Fruit fly (Drosophila melanogaster) whole organism, embryonic: ENCODE results near the gene jet.
A peak's percentile ranks its signal among the peaks of the same experiment; 100 is the strongest.

Experiments used
- BEAF-32 ChIP-seq: fragments of 200-800 bp; sonication (Bioruptor generic); optimal IDR thresholded peaks from 3 replicates; lab custom pipeline; 2017; ENCODE audit warnings: missing biosample characterization, missing genetic modification characterization, mild to moderate bottlenecking, moderate library complexity, missing genetic modification reagents
- CG10979 ChIP-seq: fragments of 200-800 bp; sonication (Bioruptor generic); optimal IDR thresholded peaks from 2 replicates; lab custom pipeline; 2018; ENCODE audit warnings: missing biosample characterization, mild to moderate bottlenecking, missing genetic modification characterization, moderate library complexity
- CG12769 ChIP-seq: fragments of 200-800 bp; sonication (Bioruptor generic); optimal IDR thresholded peaks from 2 replicates; lab custom pipeline; 2019; ENCODE audit warnings: missing biosample characterization, mild to moderate bottlenecking, missing genetic modification characterization, moderate library complexity
- CG13424 ChIP-seq: fragments of 200-800 bp; sonication (Bioruptor generic); optimal IDR thresholded peaks from 2 replicates; lab custom pipeline; 2019; ENCODE audit warnings: missing biosample characterization, mild to moderate bottlenecking, missing genetic modification characterization, moderate library complexity
- CG13894 ChIP-seq: fragments of 200-800 bp; sonication (Bioruptor generic); optimal IDR thresholded peaks from 3 replicates; lab custom pipeline; 2018; ENCODE audit warnings: missing biosample characterization, mild to moderate bottlenecking, missing genetic modification characterization, moderate library complexity
- CG18262 ChIP-seq: fragments of 200-800 bp; optimal IDR thresholded peaks from 3 replicates; lab custom pipeline; 2019; ENCODE audit warnings: missing biosample characterization, mild to moderate bottlenecking, missing genetic modification characterization, moderate library complexity
- CG2116 ChIP-seq: fragments of 200-800 bp; sonication (Bioruptor generic); optimal IDR thresholded peaks from 3 replicates; lab custom pipeline; 2018; ENCODE audit warnings: missing biosample characterization, mild to moderate bottlenecking, missing genetic modification characterization
- CG2889 ChIP-seq: fragments of 200-800 bp; sonication (Bioruptor generic); IDR thresholded peaks from 3 replicates; pipeline ENCODE4 v1.3.6; 2022; ENCODE audit warnings: missing biosample characterization, missing genetic modification characterization
- CG3281 ChIP-seq: fragments of 200-800 bp; sonication (Bioruptor generic); optimal IDR thresholded peaks from 3 replicates; lab custom pipeline; 2017; ENCODE audit warnings: missing biosample characterization, mild to moderate bottlenecking, missing genetic modification characterization
- CG4854 ChIP-seq: fragments of 200-800 bp; sonication (Bioruptor generic); optimal IDR thresholded peaks from 2 replicates; lab custom pipeline; 2016; ENCODE audit warnings: missing biosample characterization, missing genetic modification characterization, inconsistent platforms
- CG6175 ChIP-seq: fragments of 200-800 bp; sonication (Bioruptor generic); IDR thresholded peaks from 3 replicates; pipeline ENCODE4 v1.3.6; 2022; ENCODE audit warnings: missing biosample characterization, missing genetic modification characterization
- CG6272 ChIP-seq: fragments of 200-800 bp; sonication (Bioruptor generic); IDR thresholded peaks from 2 replicates; pipeline ENCODE4 v1.3.6; 2022; ENCODE audit warnings: missing biosample characterization, missing genetic modification characterization
- CG7357 ChIP-seq: fragments of 200-800 bp; sonication (Bioruptor generic); IDR thresholded peaks from 3 replicates; pipeline ENCODE4 v1.3.6; 2022; ENCODE audit warnings: missing biosample characterization, missing genetic modification characterization
- CG7987 ChIP-seq: fragments of 200-800 bp; sonication (Bioruptor generic); optimal IDR thresholded peaks from 2 replicates; lab custom pipeline; 2018; ENCODE audit warnings: missing biosample characterization, mild to moderate bottlenecking, missing genetic modification characterization, moderate library complexity
- CG8089 ChIP-seq: fragments of 200-800 bp; sonication (Bioruptor generic); optimal IDR thresholded peaks from 3 replicates; lab custom pipeline; 2016; ENCODE audit warnings: missing biosample characterization, missing genetic modification characterization
- CG9797 ChIP-seq: fragments of 200-800 bp; sonication (Bioruptor generic); optimal IDR thresholded peaks from 3 replicates; lab custom pipeline; 2018; ENCODE audit warnings: missing biosample characterization, mild to moderate bottlenecking, missing genetic modification characterization
- D19B ChIP-seq: fragments of 200-800 bp; sonication (Bioruptor generic); optimal IDR thresholded peaks from 2 replicates; lab custom pipeline; 2017; ENCODE audit warnings: missing biosample characterization, mild to moderate bottlenecking, missing genetic modification characterization
- Drgx ChIP-seq: fragments of 200-800 bp; sonication (Bioruptor generic); IDR thresholded peaks from 2 replicates; pipeline ENCODE4 v1.3.6; 2022; ENCODE audit warnings: missing biosample characterization, missing genetic modification characterization
- Fer1 ChIP-seq: fragments of 200-800 bp; sonication (Bioruptor generic); optimal IDR thresholded peaks from 2 replicates; lab custom pipeline; 2017; ENCODE audit warnings: missing biosample characterization, mild to moderate bottlenecking, missing genetic modification characterization
- GATAe ChIP-seq: fragments of 200-800 bp; sonication (Bioruptor generic); conservative IDR thresholded peaks from 2 replicates; pipeline ENCODE4 v1.3.6; 2022; ENCODE audit warnings: missing biosample characterization, missing genetic modification characterization
- Hand ChIP-seq: fragments of 200-800 bp; sonication (Bioruptor generic); optimal IDR thresholded peaks from 2 replicates; lab custom pipeline; 2017; ENCODE audit warnings: mild to moderate bottlenecking, missing biosample characterization, missing genetic modification reagents, missing genetic modification characterization
- Hey ChIP-seq: fragments of 200-800 bp; sonication (Bioruptor generic); optimal IDR thresholded peaks from 3 replicates; lab custom pipeline; 2018; ENCODE audit warnings: missing biosample characterization, mild to moderate bottlenecking, missing genetic modification characterization
- HmgD ChIP-seq: fragments of 200-800 bp; sonication (Bioruptor generic); optimal IDR thresholded peaks from 3 replicates; lab custom pipeline; 2016; ENCODE audit warnings: missing biosample characterization, missing genetic modification characterization
- Nf-YB ChIP-seq: fragments of 200-800 bp; sonication (Bioruptor generic); optimal IDR thresholded peaks from 3 replicates; lab custom pipeline; 2019; ENCODE audit warnings: missing biosample characterization, mild to moderate bottlenecking, missing genetic modification characterization, moderate library complexity
- Oli ChIP-seq: fragments of 200-800 bp; sonication (Bioruptor generic); optimal IDR thresholded peaks from 2 replicates; lab custom pipeline; 2018; ENCODE audit warnings: missing biosample characterization, mild to moderate bottlenecking, missing genetic modification characterization, moderate library complexity
- Ravus ChIP-seq: fragments of 200-800 bp; sonication (Bioruptor generic); IDR thresholded peaks from 2 replicates; pipeline ENCODE4 v1.3.6; 2022; ENCODE audit warnings: missing biosample characterization, missing genetic modification characterization
- Side ChIP-seq: fragments of 200-800 bp; sonication (Bioruptor generic); optimal IDR thresholded peaks from 2 replicates; lab custom pipeline; 2016; ENCODE audit warnings: missing biosample characterization, missing genetic modification characterization
- bowl ChIP-seq: fragments of 200-800 bp; sonication (Bioruptor generic); IDR thresholded peaks from 2 replicates; pipeline ENCODE4 v1.3.6; 2022; ENCODE audit warnings: missing biosample characterization, missing genetic modification characterization
- corto ChIP-seq: fragments of 200-800 bp; sonication (Bioruptor generic); optimal IDR thresholded peaks from 2 replicates; lab custom pipeline; 2016; ENCODE audit warnings: missing biosample characterization, mild to moderate bottlenecking, missing genetic modification characterization, moderate library complexity
- cwo ChIP-seq: fragments of 200-800 bp; sonication (Bioruptor generic); optimal IDR thresholded peaks from 3 replicates; lab custom pipeline; 2017; ENCODE audit warnings: missing biosample characterization, missing genetic modification characterization, mild to moderate bottlenecking, moderate library complexity, missing genetic modification reagents
- dpn ChIP-seq, 2 experiments: fragments of 200-800 bp; sonication (Bioruptor generic); optimal IDR thresholded peaks; 3 replicates each; lab custom pipeline; 2016; ENCODE audit warnings: missing biosample characterization in 2 of 2, missing genetic modification characterization in 2 of 2
- emc ChIP-seq: fragments of 200-800 bp; sonication (Bioruptor generic); optimal IDR thresholded peaks from 2 replicates; lab custom pipeline; 2016; ENCODE audit warnings: missing biosample characterization, missing genetic modification characterization
- en ChIP-seq: fragments of 200-800 bp; sonication (Bioruptor generic); optimal IDR thresholded peaks from 2 replicates; lab custom pipeline; 2016; ENCODE audit warnings: missing biosample characterization, missing genetic modification characterization
- exex ChIP-seq: fragments of 200-800 bp; sonication (Bioruptor generic); optimal IDR thresholded peaks from 4 replicates; lab custom pipeline; 2018; ENCODE audit warnings: missing biosample characterization, mild to moderate bottlenecking, missing genetic modification characterization, moderate library complexity
- fd96Cb ChIP-seq: fragments of 200-800 bp; sonication (Bioruptor generic); optimal IDR thresholded peaks from 2 replicates; lab custom pipeline; 2018; ENCODE audit warnings: missing biosample characterization, mild to moderate bottlenecking, missing genetic modification characterization, moderate library complexity
- grn ChIP-seq: fragments of 200-800 bp; sonication (Bioruptor generic); optimal IDR thresholded peaks from 3 replicates; lab custom pipeline; 2017; ENCODE audit warnings: missing biosample characterization, missing genetic modification characterization
- gsb-n ChIP-seq: fragments of 200-800 bp; sonication (Bioruptor generic); optimal IDR thresholded peaks from 3 replicates; lab custom pipeline; 2018; ENCODE audit warnings: missing biosample characterization, mild to moderate bottlenecking, missing genetic modification characterization
- klu ChIP-seq: fragments of 200-800 bp; sonication (Bioruptor generic); IDR thresholded peaks from 2 replicates; pipeline ENCODE4 v1.3.6; 2022; ENCODE audit warnings: missing biosample characterization, missing genetic modification characterization
- lbe ChIP-seq: fragments of 200-800 bp; sonication (Bioruptor generic); optimal IDR thresholded peaks from 2 replicates; lab custom pipeline; 2016; ENCODE audit warnings: missing biosample characterization, mild to moderate bottlenecking, missing genetic modification characterization
- mirr ChIP-seq: fragments of 200-800 bp; sonication (Bioruptor generic); optimal IDR thresholded peaks from 3 replicates; lab custom pipeline; 2018; ENCODE audit warnings: missing biosample characterization, mild to moderate bottlenecking, missing genetic modification characterization
- pum ChIP-seq: fragments of 200-800 bp; sonication (Bioruptor generic); optimal IDR thresholded peaks from 2 replicates; lab custom pipeline; 2016; ENCODE audit warnings: missing biosample characterization, missing genetic modification characterization
- salm ChIP-seq: fragments of 200-800 bp; sonication (Bioruptor generic); optimal IDR thresholded peaks from 2 replicates; lab custom pipeline; 2018; ENCODE audit warnings: missing biosample characterization, mild to moderate bottlenecking, missing genetic modification characterization
- scrt ChIP-seq: fragments of 200-800 bp; sonication (Bioruptor generic); optimal IDR thresholded peaks from 2 replicates; lab custom pipeline; 2018; ENCODE audit warnings: missing biosample characterization, mild to moderate bottlenecking, missing genetic modification characterization, moderate library complexity
- sens-2 ChIP-seq: fragments of 200-800 bp; sonication (Bioruptor generic); IDR thresholded peaks from 2 replicates; pipeline ENCODE4 v1.3.6; 2022; ENCODE audit warnings: missing biosample characterization, missing genetic modification characterization
- sug ChIP-seq: fragments of 200-800 bp; optimal IDR thresholded peaks from 2 replicates; lab custom pipeline; 2019; ENCODE audit warnings: missing biosample characterization, mild to moderate bottlenecking, missing genetic modification characterization, moderate library complexity
- trh ChIP-seq: fragments of 200-800 bp; sonication (Bioruptor generic); optimal IDR thresholded peaks from 2 replicates; lab custom pipeline; 2016; ENCODE audit warnings: missing biosample characterization, missing genetic modification characterization
- vnd ChIP-seq: fragments of 200-800 bp; sonication (Bioruptor generic); IDR thresholded peaks from 3 replicates; pipeline ENCODE4 v1.3.6; 2022; ENCODE audit warnings: missing biosample characterization, missing genetic modification characterization; ENCODE audit not compliant: partially characterized antibody

Gene jet

DNA sequence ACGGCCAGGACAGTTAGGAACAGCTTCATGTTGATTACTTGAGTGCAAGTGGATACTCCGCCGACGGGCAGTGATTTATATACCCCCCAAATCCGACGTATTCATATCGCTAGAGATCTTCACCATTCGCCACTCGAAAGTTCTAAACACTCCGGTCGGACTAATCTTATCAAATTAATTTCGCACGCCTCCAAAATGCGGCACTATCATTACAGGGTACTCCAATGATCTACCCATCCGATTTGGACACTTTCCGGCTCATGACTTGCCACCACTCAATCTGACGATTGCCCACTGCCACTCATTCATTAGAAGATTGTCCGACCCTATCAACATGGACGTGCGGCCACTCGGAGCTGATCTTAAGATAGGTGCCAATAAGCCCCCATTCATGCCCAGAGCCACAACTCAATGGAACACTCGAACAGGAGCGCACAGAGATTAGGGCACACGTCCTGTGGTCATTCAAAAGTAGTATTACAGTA, 3.5 kb upstream of the jet start, which contains the start of gene Jon25Bii:
Gene Jon25Bii, minus strand, starts transcription at position 51 of the 485 bp plus-strand sequence.
- peak; percentile 77 for TF ChIP-seq Hey (tag; lab: Kevin White, UChicago)
- no peak for TF ChIP-seq Drgx (GFP tag; lab: Robert Waterston, UW)
- TF ChIP-seq salm (tag; lab: Kevin White, UChicago), result no peak
- TF ChIP-seq D19B (GFP tag; lab: Kevin White, UChicago), result peak; percentile 41
- peak; percentile 8; the same call in 1 of the 3 replicates for TF ChIP-seq CG6175 (GFP tag; lab: Robert Waterston, UW)
- TF ChIP-seq sug (tag; lab: Kevin White, UChicago), result peak; percentile 70
- no peak for TF ChIP-seq trh (GFP tag; lab: Kevin White, UChicago)
- no peak for TF ChIP-seq dpn (GFP tag; optimal IDR thresholded peaks at IDR 0.05; lab: Kevin White, UChicago)
- peak; percentile 84 for TF ChIP-seq grn (GFP tag; lab: Kevin White, UChicago)
- TF ChIP-seq fd96Cb, result no peak
- TF ChIP-seq exex (tag; lab: Kevin White, UChicago), result peak; percentile 92
- TF ChIP-seq CG7987 (GFP tag; lab: Kevin White, UChicago), result no peak
- TF ChIP-seq Hand (GFP tag; lab: Kevin White, UChicago), result no peak
- TF ChIP-seq mirr (GFP tag; lab: Kevin White, UChicago), result peak; percentile 80
- no peak for TF ChIP-seq Oli (tag; lab: Kevin White, UChicago)
- no peak for TF ChIP-seq CG18262 (tag; lab: Kevin White, UChicago)
- peak; percentile 9 for TF ChIP-seq cwo (GFP tag; lab: Kevin White, UChicago)
- TF ChIP-seq sens-2 (GFP tag; lab: Robert Waterston, UW), result no peak
- TF ChIP-seq CG6272 (GFP tag; lab: Robert Waterston, UW), result no peak
- peak; percentile 37; the same call in 1 of the 2 replicates for TF ChIP-seq GATAe (GFP tag; lab: Robert Waterston, UW)
- TF ChIP-seq emc (GFP tag; lab: Kevin White, UChicago), result no peak
- no peak for TF ChIP-seq lbe (GFP tag; lab: Kevin White, UChicago)
- no peak for TF ChIP-seq CG8089 (GFP tag; lab: Kevin White, UChicago)
- TF ChIP-seq pum (GFP tag; lab: Kevin White, UChicago), result no peak
- no peak for TF ChIP-seq bowl (GFP tag; lab: Robert Waterston, UW)
- TF ChIP-seq en (GFP tag; lab: Kevin White, UChicago), result no peak
- no peak for TF ChIP-seq Nf-YB (GFP tag; lab: Kevin White, UChicago)
- peak; percentile 36; the same call in 1 of the 3 replicates for TF ChIP-seq vnd (GFP tag; lab: Robert Waterston, UW)
- TF ChIP-seq, all 482 proteins: peak for 10

- TF ChIP-seq Fer1 (no peak), sug (tag; lab: Kevin White, UChicago) (peak; percentile 84), klu (GFP tag; lab: Robert Waterston, UW) (no peak)
These were observed 1.1 kb upstream of the jet start, which contains the start of gene Jon25Biii for dm6 chr2L:4950667-4951066. Gene Jon25Biii, minus strand, starts transcription at chr2L:4950767.

DNA sequence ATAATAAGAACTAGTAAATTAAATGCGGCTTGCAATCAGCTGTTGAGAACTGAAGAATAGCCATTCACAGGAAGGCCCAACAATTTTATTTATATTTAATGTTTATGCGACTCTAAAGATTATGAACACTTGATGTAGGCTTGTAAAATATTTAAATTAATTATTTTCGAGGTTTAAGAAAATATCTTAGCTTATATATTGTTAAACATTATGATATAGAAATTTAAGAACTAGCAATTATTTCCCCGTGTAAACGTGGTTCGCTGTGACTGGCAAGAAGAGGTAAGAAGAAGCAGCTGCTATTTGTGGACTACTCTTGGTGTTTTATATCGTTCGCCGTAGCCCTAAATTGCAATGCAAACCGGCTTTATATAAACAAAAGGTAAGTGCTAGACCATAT, 4.3 kb downstream of the jet start, which contains the start of the genes mRpL24 and betaggt-I:
Gene mRpL24, minus strand, starts transcription at position 62 of the 400 bp plus-strand sequence.
Gene betaggt-I, plus strand, starts transcription at position 280 of the 400 bp plus-strand sequence.
- TF ChIP-seq HmgD (GFP tag; lab: Kevin White, UChicago) (no peak), sug (tag; lab: Kevin White, UChicago) (peak; percentile 96), CG3281 (GFP tag; lab: Kevin White, UChicago) (peak; percentile 95), CG18262 (tag; lab: Kevin White, UChicago) (peak; percentile 97), emc (GFP tag; lab: Kevin White, UChicago) (peak; percentile 45), gsb-n (tag; lab: Kevin White, UChicago) (peak; percentile 96), CG12769 (tag; lab: Kevin White, UChicago) (peak; percentile 92), CG13424 (tag; lab: Kevin White, UChicago) (peak; percentile 98), CG4854 (GFP tag; lab: Kevin White, UChicago) (peak; percentile 87), CG10979 (peak; percentile 96), scrt (GFP tag; lab: Kevin White, UChicago) (peak; percentile 91), CG2116 (GFP tag; lab: Kevin White, UChicago) (peak; percentile 85), Side (GFP tag; lab: Kevin White, UChicago) (peak; percentile 63), Ravus (GFP tag; lab: Robert Waterston, UW) (peak; percentile 87), corto (peak; percentile 89), CG9797 (GFP tag; lab: Kevin White, UChicago) (peak; percentile 31), CG13894 (peak; percentile 96), BEAF-32 (GFP tag; lab: Kevin White, UChicago) (peak; percentile 39), CG2889 (GFP tag; lab: Robert Waterston, UW) (peak; percentile 95), CG7357 (peak; percentile 86)
